Worm (Caenorhabditis elegans) whole organism, L4/young adult: ENCODE data around the gene mig-39.

Experiments
- W03F9.2 ChIP-seq: fragments of 150-350 bp; optimal IDR thresholded peaks from 2 replicates; lab custom pipeline; 2014; ENCODE audit warnings: missing biosample characterization, missing genetic modification characterization
- him-1 ChIP-seq: sonication (generic microtip); optimal IDR thresholded peaks from 2 replicates; lab custom pipeline; 2016; ENCODE audit warnings: missing genotype, missing genetic modification reagents, missing genetic modification characterization, missing compliant biosample characterization

ce11 chrIII:8426271-8426670 is 40.6 kb upstream of the mig-39 start, which contains the start of gene cec-1:
- no peak for TF ChIP-seq W03F9.2 (tag; lab: Kevin White, UChicago)
- no peak for TF ChIP-seq him-1 (tag; lab: Kevin White, UChicago)
